Fruit fly (Drosophila melanogaster) whole organism, wandering third instar larva: Measurements from ENCODE around the gene Or85d.

Source experiments
- Abd-B ChIP-seq: fragments of >200 bp; optimal IDR thresholded peaks from 2 replicates; lab custom pipeline; 2017; ENCODE audit warnings: missing biosample characterization, missing genetic modification characterization
- CG32264 ChIP-seq: fragments of 200-800 bp; sonication (Bioruptor generic); optimal IDR thresholded peaks from 2 replicates; lab custom pipeline; 2016; ENCODE audit warnings: missing biosample characterization, missing genetic modification characterization
- CG9705 ChIP-seq: fragments of 200-800 bp; sonication (Bioruptor generic); optimal IDR thresholded peaks from 2 replicates; lab custom pipeline; 2018; ENCODE audit warnings: missing biosample characterization, mild to moderate bottlenecking, missing genetic modification characterization
- CrebA ChIP-seq: fragments of 200-800 bp; sonication (Bioruptor generic); optimal IDR thresholded peaks from 2 replicates; lab custom pipeline; 2016; ENCODE audit warnings: missing biosample characterization, mild to moderate bottlenecking, missing genetic modification characterization, borderline replicate concordance
- Dfd ChIP-seq: fragments of >200 bp; optimal IDR thresholded peaks from 2 replicates; lab custom pipeline; 2017; ENCODE audit warnings: missing biosample characterization, missing genetic modification characterization
- Dif ChIP-seq: fragments of 200-275, 200-300 bp; sonication (Bioruptor generic); optimal IDR thresholded peaks from 2 replicates; lab custom pipeline; 2018; ENCODE audit warnings: missing biosample characterization, missing genetic modification characterization; ENCODE audit not compliant: partially characterized antibody
- GATAd ChIP-seq: sonication (Bioruptor generic); optimal IDR thresholded peaks from 2 replicates; lab custom pipeline; 2016; ENCODE audit warnings: missing biosample characterization, missing genetic modification characterization
- HLH106 ChIP-seq: fragments of 200-800 bp; optimal IDR thresholded peaks from 3 replicates; lab custom pipeline; 2019; ENCODE audit warnings: missing biosample characterization, mild to moderate bottlenecking, missing genetic modification characterization, moderate library complexity
- Hnf4 ChIP-seq: fragments of 200-800 bp; sonication (Bioruptor generic); optimal IDR thresholded peaks from 2 replicates; lab custom pipeline; 2016; ENCODE audit warnings: missing biosample characterization, mild to moderate bottlenecking, missing genetic modification characterization
- Hr78 ChIP-seq: fragments of >200 bp; optimal IDR thresholded peaks from 2 replicates; lab custom pipeline; 2017; ENCODE audit warnings: missing biosample characterization, missing genetic modification characterization
- Hr83 ChIP-seq: fragments of 200-300 bp; sonication (Bioruptor generic); optimal IDR thresholded peaks from 2 replicates; lab custom pipeline; 2016; ENCODE audit warnings: missing biosample characterization, mild to moderate bottlenecking, missing genetic modification characterization, moderate library complexity; ENCODE audit not compliant: poor library complexity, severe bottlenecking
- Jra ChIP-seq: sonication (Bioruptor generic); optimal IDR thresholded peaks from 2 replicates; lab custom pipeline; 2016; ENCODE audit warnings: missing biosample characterization, missing genetic modification characterization
- Mio ChIP-seq: sonication (Bioruptor generic); optimal IDR thresholded peaks from 2 replicates; lab custom pipeline; 2016; ENCODE audit warnings: missing biosample characterization, missing genetic modification characterization
- Myc ChIP-seq: fragments of >200 bp; optimal IDR thresholded peaks from 2 replicates; lab custom pipeline; 2017
- N ChIP-seq: fragments of >200 bp; optimal IDR thresholded peaks from 2 replicates; lab custom pipeline; 2018; ENCODE audit warnings: missing biosample characterization, missing external identifiers, missing genetic modification characterization
- OdsH ChIP-seq: fragments of 200-800 bp; sonication (Bioruptor generic); optimal IDR thresholded peaks from 2 replicates; lab custom pipeline; 2016; ENCODE audit warnings: missing biosample characterization, mild to moderate bottlenecking, missing genetic modification characterization
- Rel ChIP-seq, 2 experiments: fragments of 200-800 bp; sonication (Bioruptor generic) in 1 of 2; optimal IDR thresholded peaks; 2 replicates in 1 of 2; 3 replicates in 1 of 2; lab custom pipeline; 2016 to 2019; ENCODE audit warnings: mild to moderate bottlenecking in 2 of 2, missing biosample characterization in 2 of 2, missing genetic modification characterization in 2 of 2, moderate library complexity in 1 of 2
- Sp1 ChIP-seq: fragments of 200-800 bp; sonication (Bioruptor generic); optimal IDR thresholded peaks from 3 replicates; lab custom pipeline; 2019; ENCODE audit warnings: missing biosample characterization, mild to moderate bottlenecking, missing genetic modification characterization, moderate library complexity
- Vsx2 ChIP-seq: fragments of 200-300, 225-300 bp; sonication (Bioruptor generic); optimal IDR thresholded peaks from 2 replicates; lab custom pipeline; 2018; ENCODE audit warnings: missing biosample characterization, missing genetic modification characterization; ENCODE audit not compliant: partially characterized antibody
- br ChIP-seq: fragments of 200-800 bp; sonication (Bioruptor generic); optimal IDR thresholded peaks from 2 replicates; lab custom pipeline; 2016; ENCODE audit warnings: missing biosample characterization, missing genetic modification characterization
- brk ChIP-seq: fragments of 200-800 bp; sonication (Bioruptor generic); optimal IDR thresholded peaks from 2 replicates; lab custom pipeline; 2016; ENCODE audit warnings: missing biosample characterization, mild to moderate bottlenecking, missing genetic modification characterization
- dl ChIP-seq, 2 experiments: fragments of 175-275, 200-275 bp in 1 of 2; fragments of 200-275 bp in 1 of 2; sonication (Bioruptor generic); optimal IDR thresholded peaks; lab custom pipeline; 2018; ENCODE audit warnings: mild to moderate bottlenecking in 2 of 2, missing biosample characterization in 2 of 2, missing genetic modification characterization in 2 of 2, moderate library complexity in 2 of 2; ENCODE audit not compliant: partially characterized antibody in 2 of 2, insufficient read depth in 1 of 2
- dmrt93B ChIP-seq: fragments of 200-800 bp; sonication (Bioruptor generic); optimal IDR thresholded peaks from 2 replicates; lab custom pipeline; 2018; ENCODE audit warnings: missing biosample characterization, mild to moderate bottlenecking, missing genetic modification characterization
- dsf ChIP-seq: sonication (Bioruptor generic); optimal IDR thresholded peaks from 2 replicates; lab custom pipeline; 2016; ENCODE audit warnings: missing biosample characterization, missing genetic modification characterization, borderline replicate concordance
- ey ChIP-seq: fragments of 200-800 bp; sonication (Bioruptor generic); optimal IDR thresholded peaks from 2 replicates; lab custom pipeline; 2016; ENCODE audit warnings: missing biosample characterization, missing genetic modification characterization
- foxo ChIP-seq, 2 experiments: fragments of 200-800 bp; sonication (Bioruptor generic); optimal IDR thresholded peaks; 2 replicates in 1 of 2; 3 replicates in 1 of 2; lab custom pipeline; 2016 to 2017; ENCODE audit warnings: missing biosample characterization in 2 of 2, missing genetic modification characterization in 2 of 2
- fru ChIP-seq: fragments of 200-800 bp; sonication (Bioruptor generic); optimal IDR thresholded peaks from 3 replicates; lab custom pipeline; 2016; ENCODE audit warnings: missing biosample characterization, mild to moderate bottlenecking, missing genetic modification characterization
- h ChIP-seq: fragments of 200-800 bp; sonication (Bioruptor generic); optimal IDR thresholded peaks from 3 replicates; lab custom pipeline; 2016; ENCODE audit warnings: missing biosample characterization, mild to moderate bottlenecking, missing genetic modification characterization
- jim ChIP-seq: fragments of 175-275, 200-325 bp; sonication (Bioruptor generic); optimal IDR thresholded peaks from 2 replicates; lab custom pipeline; 2016; ENCODE audit warnings: missing biosample characterization, mild to moderate bottlenecking, missing genetic modification characterization
- lola ChIP-seq: fragments of >200 bp; optimal IDR thresholded peaks from 2 replicates; lab custom pipeline; 2017; ENCODE audit warnings: missing biosample characterization, missing genetic modification characterization
- pan ChIP-seq: fragments of >200 bp; optimal IDR thresholded peaks from 2 replicates; lab custom pipeline; 2017
- psq ChIP-seq: fragments of 200-800 bp; sonication (Bioruptor generic); optimal IDR thresholded peaks from 3 replicates; lab custom pipeline; 2017; ENCODE audit warnings: missing biosample characterization, mild to moderate bottlenecking, missing genetic modification characterization, moderate library complexity
- rgr ChIP-seq: fragments of 200-800 bp; sonication (Bioruptor generic); optimal IDR thresholded peaks from 3 replicates; lab custom pipeline; 2016; ENCODE audit warnings: missing biosample characterization, mild to moderate bottlenecking, missing genetic modification characterization
- sage ChIP-seq: fragments of 200-800 bp; sonication (Bioruptor generic); optimal IDR thresholded peaks from 2 replicates; lab custom pipeline; 2016; ENCODE audit warnings: missing biosample characterization, mild to moderate bottlenecking, missing genetic modification characterization
- sv ChIP-seq: fragments of 200-800 bp; sonication (Bioruptor generic); optimal IDR thresholded peaks from 3 replicates; lab custom pipeline; 2016; ENCODE audit warnings: missing biosample characterization, missing genetic modification characterization
- tai ChIP-seq: sonication (Bioruptor generic); optimal IDR thresholded peaks from 2 replicates; lab custom pipeline; 2016; ENCODE audit warnings: missing biosample characterization, missing genetic modification characterization
- usp ChIP-seq: fragments of >200 bp; optimal IDR thresholded peaks from 2 replicates; lab custom pipeline; 2017; ENCODE audit warnings: missing biosample characterization, missing genetic modification characterization
- woc ChIP-seq: sonication (Bioruptor generic); optimal IDR thresholded peaks from 2 replicates; lab custom pipeline; 2016; ENCODE audit warnings: missing biosample characterization, mild to moderate bottlenecking, missing genetic modification characterization

Gene Or85d

DNA sequence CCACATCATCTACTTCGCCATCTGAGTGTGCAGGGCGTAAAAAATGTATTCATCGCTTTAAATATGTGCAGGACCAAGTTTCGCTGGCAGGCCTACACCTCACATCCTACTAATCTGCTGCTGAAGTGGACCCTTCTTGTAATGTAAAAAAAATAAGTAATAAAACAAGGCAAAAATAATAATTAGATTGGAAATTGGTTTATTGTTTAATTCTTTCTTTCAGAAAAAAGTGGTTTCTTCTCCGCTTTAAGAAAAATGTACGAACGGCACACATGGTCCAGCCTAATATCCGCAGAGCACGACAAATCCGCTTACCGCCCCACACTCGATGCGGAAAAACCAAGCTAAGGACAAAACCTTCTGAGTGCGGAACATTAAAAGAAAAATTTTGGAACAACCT, 6.5 kb upstream of the Or85d start:
- TF ChIP-seq foxo (GFP tag; optimal IDR thresholded peaks at IDR 0.05; lab: Kevin White, UChicago) (no peak), Vsx2 (GFP tag; lab: Kevin White, UChicago) (no peak), brk (GFP tag; lab: Kevin White, UChicago) (no peak), lola (no peak)

DNA sequence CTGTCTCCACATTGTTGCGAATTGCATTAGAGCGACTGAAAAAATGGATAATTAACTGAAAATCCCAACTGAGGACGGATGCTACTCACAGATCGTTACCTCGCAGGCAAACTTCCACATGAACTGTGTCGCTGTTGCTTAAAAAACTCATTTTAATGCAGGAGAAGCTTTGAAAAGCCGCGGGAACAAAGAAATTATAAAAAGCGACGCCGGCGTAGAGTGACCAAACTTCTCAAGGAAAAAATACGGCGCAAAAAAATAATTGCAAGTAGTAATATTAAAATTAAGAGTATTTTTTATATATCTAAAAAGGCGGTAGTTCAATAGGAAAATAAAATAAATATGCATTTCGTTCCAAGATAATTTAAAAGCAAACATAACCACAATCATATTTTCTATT, 9.1 kb downstream of the Or85d start, which contains the start of gene pch2:
pch2 (minus strand) TSS at position 243 of the 400 bp plus-strand sequence.
- no peak for TF ChIP-seq ey
- no peak for TF ChIP-seq foxo (GFP tag; optimal IDR thresholded peaks at IDR 0.05; lab: Kevin White, UChicago)
- TF ChIP-seq Jra (GFP tag; lab: Kevin White, UChicago): no peak
- no peak for TF ChIP-seq rgr
- no peak for TF ChIP-seq Myc (lab: Kevin White, UChicago)
- no peak for TF ChIP-seq Vsx2 (GFP tag; lab: Kevin White, UChicago)
- no peak for TF ChIP-seq tai (GFP tag; lab: Kevin White, UChicago)
- no peak for TF ChIP-seq brk (GFP tag; lab: Kevin White, UChicago)
- TF ChIP-seq usp (GFP tag; lab: Kevin White, UChicago): no peak
- TF ChIP-seq CG32264 (GFP tag; lab: Kevin White, UChicago): no peak
- TF ChIP-seq jim: no peak
- TF ChIP-seq Rel (GFP tag; optimal IDR thresholded peaks at IDR 0.05; lab: Kevin White, UChicago): no peak
- no peak for TF ChIP-seq Rel (tag; optimal IDR thresholded peaks at IDR 0.05; lab: Kevin White, UChicago)
- no peak for TF ChIP-seq sv (GFP tag; lab: Kevin White, UChicago)
- no peak for TF ChIP-seq pan (lab: Kevin White, UChicago)
- TF ChIP-seq sage: no peak
- no peak for TF ChIP-seq HLH106 (tag; lab: Kevin White, UChicago)
- no peak for TF ChIP-seq Hr78 (GFP tag; lab: Kevin White, UChicago)
- no peak for TF ChIP-seq Dif (GFP tag; lab: Kevin White, UChicago)
- TF ChIP-seq br (GFP tag; lab: Kevin White, UChicago): no peak
- no peak for TF ChIP-seq Sp1

DNA sequence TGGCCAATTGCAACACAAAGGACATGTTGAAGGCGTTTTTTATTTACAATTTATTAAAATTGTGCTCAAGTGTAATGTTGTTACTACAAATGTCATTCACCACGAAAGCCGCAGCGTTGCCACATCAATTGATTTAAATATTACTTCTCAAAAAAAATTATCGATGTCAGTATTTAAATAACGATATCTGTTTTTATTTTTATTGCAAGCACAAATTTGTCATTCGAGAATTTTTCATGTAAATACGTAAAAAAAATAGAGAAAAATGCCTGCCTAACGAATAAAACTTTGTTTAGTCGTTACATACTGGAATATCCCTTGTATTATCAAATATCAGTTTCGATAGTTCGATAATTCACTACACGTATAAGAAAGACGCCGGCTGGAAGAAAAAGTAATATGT, 10.1 kb downstream of the Or85d start, which contains the start of the genes mRpS18A and CG31460:
mRpS18A (minus strand) TSS at position 110 of the 403 bp plus-strand sequence.
CG31460 (plus strand) TSS at position 190 of the 403 bp plus-strand sequence.
- TF ChIP-seq Mio (GFP tag; lab: Kevin White, UChicago): no peak
- peak; percentile 9 for TF ChIP-seq ey
- TF ChIP-seq Jra (GFP tag; lab: Kevin White, UChicago): peak; percentile 7
- peak; percentile 13 for TF ChIP-seq h (GFP tag; lab: Kevin White, UChicago)
- TF ChIP-seq Myc (lab: Kevin White, UChicago): no peak
- TF ChIP-seq Dif (GFP tag; lab: Kevin White, UChicago): no peak
- TF ChIP-seq fru (GFP tag; lab: Kevin White, UChicago): peak; percentile 89
- TF ChIP-seq foxo (GFP tag; optimal IDR thresholded peaks at IDR 0.05; lab: Kevin White, UChicago): peak in 1 of 2 experiments; percentile 20

DNA sequence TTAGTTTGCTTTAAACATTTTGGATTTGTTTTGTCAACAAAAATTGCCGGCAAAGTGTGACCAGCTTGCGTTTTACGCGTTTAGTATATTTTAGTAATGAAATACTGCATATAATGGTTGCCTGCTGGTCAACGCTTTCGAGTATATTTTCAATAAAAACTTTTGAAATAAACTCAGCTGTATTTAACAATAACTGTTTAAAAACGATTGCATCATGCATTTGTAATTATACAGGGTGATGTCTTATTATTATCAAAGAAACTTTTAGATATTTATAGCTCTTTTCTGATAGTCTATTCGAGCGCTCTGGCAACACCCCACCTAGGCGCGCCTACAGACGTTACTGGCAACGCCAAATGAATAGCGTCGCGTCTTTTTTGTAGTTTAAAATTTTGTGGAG, 11.4 kb downstream of the Or85d start, which contains the start of gene Cenp-C:
Cenp-C (plus strand) TSS at position 332 of the 400 bp plus-strand sequence.
- TF ChIP-seq HLH106 (tag; lab: Kevin White, UChicago) (peak; percentile 34), fru (GFP tag; lab: Kevin White, UChicago) (no peak), sage (no peak), woc (no peak), Mio (GFP tag; lab: Kevin White, UChicago) (no peak), brk (GFP tag; lab: Kevin White, UChicago) (no peak), rgr (peak; percentile 36), Hr78 (GFP tag; lab: Kevin White, UChicago) (no peak), br (GFP tag; lab: Kevin White, UChicago) (no peak), sv (GFP tag; lab: Kevin White, UChicago) (no peak), CG9705 (GFP tag; lab: Kevin White, UChicago) (no peak), CrebA (no peak), dl (GFP tag; optimal IDR thresholded peaks at IDR 0.05; lab: Kevin White, UChicago; ENCODE audit: insufficient read depth in 1 of 2, partially characterized antibody in 2 of 2) (no peak), pan (lab: Kevin White, UChicago) (no peak), Vsx2 (GFP tag; lab: Kevin White, UChicago) (no peak), usp (GFP tag; lab: Kevin White, UChicago) (no peak), Jra (GFP tag; lab: Kevin White, UChicago) (no peak), psq (GFP tag; lab: Kevin White, UChicago) (no peak), Hnf4 (peak; percentile 51), CG32264 (GFP tag; lab: Kevin White, UChicago) (no peak), Dif (GFP tag; lab: Kevin White, UChicago) (no peak), dmrt93B (GFP tag; lab: Kevin White, UChicago) (no peak), Hr83 (GFP tag; lab: Kevin White, UChicago) (no peak), h (GFP tag; lab: Kevin White, UChicago) (no peak), jim (no peak), Abd-B (no peak), ey (peak; percentile 5), foxo (GFP tag; optimal IDR thresholded peaks at IDR 0.05; lab: Kevin White, UChicago) (peak in 1 of 2 experiments; percentile 53), dsf (no peak), N (GFP tag; lab: Kevin White, UChicago) (no peak), GATAd (GFP tag; lab: Kevin White, UChicago) (no peak), Sp1 (no peak), Dfd (GFP tag; lab: Kevin White, UChicago) (no peak), Rel (GFP tag; optimal IDR thresholded peaks at IDR 0.05; lab: Kevin White, UChicago) (no peak), Rel (tag; optimal IDR thresholded peaks at IDR 0.05; lab: Kevin White, UChicago) (no peak), tai (GFP tag; lab: Kevin White, UChicago) (no peak), OdsH (GFP tag; lab: Kevin White, UChicago) (no peak), lola (no peak), Myc (lab: Kevin White, UChicago) (no peak)
